Worm (Caenorhabditis elegans) whole organism, midembryonic: ENCODE data around the gene clec-227.
A peak's percentile ranks its signal among the peaks of the same experiment; 100 is the strongest.

Source experiments
- flt-1 ChIP-seq: fragments of 200-800 bp; sonication (Bioruptor generic); IDR thresholded peaks from 2 replicates; pipeline ENCODE4 v1.3.6; 2022; ENCODE audit warnings: missing genetic modification characterization, missing compliant biosample characterization
- ref-1 ChIP-seq: fragments of 200-800 bp; sonication (Bioruptor generic); conservative IDR thresholded peaks from 2 replicates; pipeline ENCODE4 v1.3.6; 2022; ENCODE audit warnings: missing genetic modification reagents, missing genetic modification characterization, missing compliant biosample characterization
- ztf-23 ChIP-seq: fragments of 200-800 bp; sonication (Bioruptor generic); IDR thresholded peaks from 2 replicates; pipeline ENCODE4 v1.3.6; 2022; ENCODE audit warnings: missing genetic modification reagents, missing genetic modification characterization, missing compliant biosample characterization

DNA sequence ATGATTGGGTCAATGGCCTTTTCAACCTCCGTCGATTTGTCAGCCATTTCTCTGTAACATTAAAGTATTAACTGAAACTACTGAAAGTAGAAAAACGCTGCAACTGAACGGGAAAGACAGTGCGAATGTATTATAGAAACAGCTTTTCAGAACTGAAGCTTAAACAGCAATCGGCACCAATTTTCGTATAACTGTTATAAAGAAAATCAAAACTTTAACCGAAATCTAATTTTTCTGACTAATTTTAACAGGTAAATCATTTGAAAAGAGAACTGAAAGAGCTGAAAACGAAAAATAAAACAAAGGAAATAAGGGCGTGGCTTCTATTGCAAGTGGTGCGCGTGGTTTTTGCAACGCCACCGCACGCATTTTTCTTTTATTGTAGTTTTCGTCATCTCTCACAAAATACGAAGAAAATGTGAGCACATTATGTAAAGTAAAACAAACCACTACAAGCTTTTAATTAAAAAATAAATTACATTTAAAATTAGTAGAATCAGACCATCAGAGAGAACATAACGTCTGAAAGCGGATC, 47.3 kb upstream of the clec-227 start, which contains the start of gene rrsr-1:
- 0 out of 2 replicates have a peak, but pooled peaks have one; percentile 41 for TF ChIP-seq flt-1
- peak; percentile 68; the same call in 1 of the 2 replicates for TF ChIP-seq ztf-23 (GFP tag; lab: Robert Waterston, UW)
- no peak for TF ChIP-seq ref-1 (GFP tag; lab: Robert Waterston, UW)
